Worm (Caenorhabditis elegans) whole organism, mixed stage, embryonic: Measurements from ENCODE around the gene hlh-1.

Experiments
- mep-1 ChIP-seq: fragments of 150-350 bp; optimal IDR thresholded peaks from 2 replicates; lab custom pipeline; 2017; ENCODE audit warnings: missing biosample characterization, missing genetic modification reagents, missing genetic modification characterization, inconsistent platforms
- nhr-12 ChIP-seq: fragments of 150-350 bp; optimal IDR thresholded peaks from 2 replicates; lab custom pipeline; 2014; ENCODE audit warnings: missing biosample characterization, missing genetic modification characterization
- nhr-76 ChIP-seq: sonication (generic microtip); optimal IDR thresholded peaks from 2 replicates; lab custom pipeline; 2017; ENCODE audit warnings: missing biosample characterization, missing genetic modification characterization
- pha-4 ChIP-seq: fragments of 150-350 bp; optimal IDR thresholded peaks from 2 replicates; lab custom pipeline; 2018; ENCODE audit warnings: missing biosample characterization, missing genetic modification reagents, missing genetic modification characterization
- snpc-4 ChIP-seq: fragments of 150-350 bp; optimal IDR thresholded peaks from 2 replicates; lab custom pipeline; 2014; ENCODE audit warnings: missing biosample characterization, missing genetic modification characterization

- TF ChIP-seq snpc-4 (no peak), pha-4 (tag; lab: Kevin White, UChicago) (no peak), nhr-12 (tag; lab: Kevin White, UChicago) (no peak), mep-1 (tag; lab: Kevin White, UChicago) (no peak), nhr-76 (no peak)
Observed at ce11 chrII:4548408-4548807, 30.0 kb downstream of the hlh-1 start.
